Fruit fly (Drosophila melanogaster) whole organism, embryonic: ENCODE measurements around the gene CG31525.

ENCODE experiments used
- Atf6 ChIP-seq: fragments of 200-800 bp; sonication (Bioruptor generic); IDR thresholded peaks from 2 replicates; pipeline ENCODE4 v1.3.6; 2022; ENCODE audit warnings: missing biosample characterization, missing genetic modification characterization
- BEAF-32 ChIP-seq: fragments of 200-800 bp; sonication (Bioruptor generic); optimal IDR thresholded peaks from 3 replicates; lab custom pipeline; 2017; ENCODE audit warnings: missing biosample characterization, missing genetic modification characterization, mild to moderate bottlenecking, moderate library complexity, missing genetic modification reagents
- CG10147 ChIP-seq: fragments of 200-800 bp; sonication (Bioruptor generic); optimal IDR thresholded peaks from 2 replicates; lab custom pipeline; 2019; ENCODE audit warnings: missing biosample characterization, mild to moderate bottlenecking, missing genetic modification characterization, moderate library complexity
- CG10267 ChIP-seq: fragments of 200-800 bp; sonication (Bioruptor generic); optimal IDR thresholded peaks from 2 replicates; lab custom pipeline; 2018; ENCODE audit warnings: missing biosample characterization, mild to moderate bottlenecking, missing genetic modification characterization, moderate library complexity
- CG11247 ChIP-seq: fragments of 200-800 bp; sonication (Bioruptor generic); IDR thresholded peaks from 2 replicates; pipeline ENCODE4 v1.3.6; 2022; ENCODE audit warnings: missing biosample characterization, missing genetic modification characterization
- CG13424 ChIP-seq: fragments of 200-800 bp; sonication (Bioruptor generic); optimal IDR thresholded peaks from 2 replicates; lab custom pipeline; 2019; ENCODE audit warnings: missing biosample characterization, mild to moderate bottlenecking, missing genetic modification characterization, moderate library complexity
- CG13894 ChIP-seq: fragments of 200-800 bp; sonication (Bioruptor generic); optimal IDR thresholded peaks from 3 replicates; lab custom pipeline; 2018; ENCODE audit warnings: missing biosample characterization, mild to moderate bottlenecking, missing genetic modification characterization, moderate library complexity
- CG14014 ChIP-seq: fragments of 200-800 bp; sonication (Bioruptor generic); IDR thresholded peaks from 2 replicates; pipeline ENCODE4 v1.3.6; 2022; ENCODE audit warnings: missing biosample characterization, missing genetic modification characterization
- CG14441 ChIP-seq: fragments of 200-800 bp; sonication (Bioruptor generic); IDR thresholded peaks from 2 replicates; pipeline ENCODE4 v1.3.6; 2022; ENCODE audit warnings: missing biosample characterization, missing genetic modification characterization
- CG15011 ChIP-seq: fragments of 200-800 bp; sonication (Bioruptor generic); optimal IDR thresholded peaks from 3 replicates; lab custom pipeline; 2018; ENCODE audit warnings: missing biosample characterization, mild to moderate bottlenecking, missing genetic modification characterization
- CG15601 ChIP-seq: fragments of 200-800 bp; sonication (Bioruptor generic); optimal IDR thresholded peaks from 3 replicates; lab custom pipeline; 2019; ENCODE audit warnings: missing biosample characterization, mild to moderate bottlenecking, missing genetic modification characterization, moderate library complexity
- CG17612 ChIP-seq: fragments of 200-800 bp; sonication (Bioruptor generic); IDR thresholded peaks from 2 replicates; pipeline ENCODE4 v1.3.6; 2022; ENCODE audit warnings: missing biosample characterization, missing genetic modification characterization
- CG2678 ChIP-seq: fragments of 200-800 bp; sonication (Bioruptor generic); optimal IDR thresholded peaks from 3 replicates; lab custom pipeline; 2019; ENCODE audit warnings: missing biosample characterization, mild to moderate bottlenecking, missing genetic modification characterization, moderate library complexity
- CG30403 ChIP-seq: fragments of 200-800 bp; sonication (Bioruptor generic); optimal IDR thresholded peaks from 3 replicates; lab custom pipeline; 2016; ENCODE audit warnings: missing biosample characterization, missing genetic modification characterization
- CG4328 ChIP-seq: fragments of 200-800 bp; sonication (Bioruptor generic); optimal IDR thresholded peaks from 3 replicates; lab custom pipeline; 2017; ENCODE audit warnings: missing biosample characterization, missing genetic modification reagents, missing genetic modification characterization
- CG7372 ChIP-seq: fragments of 200-800 bp; sonication (Bioruptor generic); IDR thresholded peaks from 2 replicates; pipeline ENCODE4 v1.3.6; 2022; ENCODE audit warnings: missing biosample characterization, missing genetic modification characterization
- CG7556 ChIP-seq: fragments of 200-800 bp; sonication (Bioruptor generic); optimal IDR thresholded peaks from 2 replicates; lab custom pipeline; 2017; ENCODE audit warnings: missing biosample characterization, mild to moderate bottlenecking, missing genetic modification characterization
- CG8478 ChIP-seq: fragments of >200 bp; optimal IDR thresholded peaks from 2 replicates; lab custom pipeline; 2018
- CG9932 ChIP-seq: fragments of 200-800 bp; sonication (Bioruptor generic); IDR thresholded peaks from 2 replicates; pipeline ENCODE4 v1.3.6; 2022; ENCODE audit warnings: missing biosample characterization, missing genetic modification characterization
- D19B ChIP-seq: fragments of 200-800 bp; sonication (Bioruptor generic); optimal IDR thresholded peaks from 2 replicates; lab custom pipeline; 2017; ENCODE audit warnings: missing biosample characterization, mild to moderate bottlenecking, missing genetic modification characterization
- HLH54F ChIP-seq: fragments of 200-800 bp; sonication (Bioruptor generic); optimal IDR thresholded peaks from 3 replicates; lab custom pipeline; 2016; ENCODE audit warnings: missing biosample characterization, missing genetic modification characterization
- Hey ChIP-seq: fragments of 200-800 bp; sonication (Bioruptor generic); optimal IDR thresholded peaks from 3 replicates; lab custom pipeline; 2018; ENCODE audit warnings: missing biosample characterization, mild to moderate bottlenecking, missing genetic modification characterization
- Mad ChIP-seq: fragments of 200-800 bp; sonication (Bioruptor generic); optimal IDR thresholded peaks from 2 replicates; lab custom pipeline; 2016; ENCODE audit warnings: missing biosample characterization, missing genetic modification characterization
- Pdp1 ChIP-seq, 2 experiments: fragments of 200-800 bp; sonication (Bioruptor generic); optimal IDR thresholded peaks; 3 replicates each; lab custom pipeline; 2016; ENCODE audit warnings: missing biosample characterization in 2 of 2, missing genetic modification characterization in 2 of 2, mild to moderate bottlenecking in 1 of 2, moderate library complexity in 1 of 2
- Ptx1 ChIP-seq: fragments of 200-800 bp; sonication (Bioruptor generic); IDR thresholded peaks from 2 replicates; pipeline ENCODE4 v1.3.6; 2022; ENCODE audit warnings: missing biosample characterization, missing genetic modification characterization
- Side ChIP-seq: fragments of 200-800 bp; sonication (Bioruptor generic); optimal IDR thresholded peaks from 2 replicates; lab custom pipeline; 2016; ENCODE audit warnings: missing biosample characterization, missing genetic modification characterization
- Six4 ChIP-seq: fragments of 200-800 bp; sonication (Bioruptor generic); optimal IDR thresholded peaks from 2 replicates; lab custom pipeline; 2016; ENCODE audit warnings: missing biosample characterization, missing genetic modification characterization
- Taf1 ChIP-seq: fragments of 200-800 bp; sonication (Bioruptor generic); IDR thresholded peaks from 2 replicates; pipeline ENCODE4 v1.3.6; 2022; ENCODE audit warnings: missing biosample characterization, missing genetic modification characterization
- bsh ChIP-seq, 2 experiments: fragments of 200-800 bp; sonication (Bioruptor generic); optimal IDR thresholded peaks; 2 replicates each; lab custom pipeline; 2017 to 2018; ENCODE audit warnings: mild to moderate bottlenecking in 2 of 2, missing biosample characterization in 2 of 2, missing genetic modification characterization in 2 of 2, moderate library complexity in 1 of 2
- cas ChIP-seq: fragments of 200-800 bp; sonication (Bioruptor generic); IDR thresholded peaks from 2 replicates; pipeline ENCODE4 v1.3.6; 2022; ENCODE audit warnings: missing biosample characterization, missing genetic modification characterization
- cg ChIP-seq: fragments of 200-800 bp; sonication (Bioruptor generic); optimal IDR thresholded peaks from 3 replicates; lab custom pipeline; 2019; ENCODE audit warnings: missing biosample characterization, mild to moderate bottlenecking, missing genetic modification characterization, moderate library complexity
- chinmo ChIP-seq: fragments of 200-800 bp; sonication (Bioruptor generic); IDR thresholded peaks from 4 replicates; pipeline ENCODE4 v1.3.6; 2022; ENCODE audit warnings: missing biosample characterization, missing genetic modification characterization; ENCODE audit not compliant: partially characterized antibody
- dm ChIP-seq: fragments of 200-800 bp; sonication (Bioruptor generic); optimal IDR thresholded peaks from 3 replicates; lab custom pipeline; 2016; ENCODE audit warnings: missing biosample characterization, missing genetic modification characterization
- fd102C ChIP-seq: fragments of 200-800 bp; sonication (Bioruptor generic); optimal IDR thresholded peaks from 2 replicates; lab custom pipeline; 2018; ENCODE audit warnings: missing biosample characterization, mild to moderate bottlenecking, missing genetic modification characterization, moderate library complexity
- hbn ChIP-seq: fragments of 200-800 bp; sonication (Bioruptor generic); IDR thresholded peaks from 2 replicates; pipeline ENCODE4 v1.3.6; 2022; ENCODE audit warnings: missing biosample characterization, missing genetic modification characterization; ENCODE audit not compliant: partially characterized antibody
- lilli ChIP-seq: fragments of 200-800 bp; sonication (Bioruptor generic); optimal IDR thresholded peaks from 3 replicates; lab custom pipeline; 2016; ENCODE audit warnings: missing biosample characterization, missing genetic modification characterization
- nom ChIP-seq: fragments of 200-800 bp; sonication (Bioruptor generic); optimal IDR thresholded peaks from 2 replicates; lab custom pipeline; 2017; ENCODE audit warnings: missing biosample characterization, missing genetic modification characterization, mild to moderate bottlenecking, moderate library complexity, missing genetic modification reagents
- oc ChIP-seq: fragments of 200-800 bp; sonication (Bioruptor generic); optimal IDR thresholded peaks from 2 replicates; lab custom pipeline; 2018; ENCODE audit warnings: missing biosample characterization, mild to moderate bottlenecking, missing genetic modification characterization, moderate library complexity
- prd ChIP-seq, 3 experiments: fragments of >200 bp in 2 of 3; fragments of 200-800 bp in 1 of 3; sonication (Bioruptor generic) in 1 of 3; optimal IDR thresholded peaks in 2 of 3; IDR thresholded peaks in 1 of 3; 2 replicates in 2 of 3; 3 replicates in 1 of 3; pipeline versions ENCODE4 v1.3.6 to Lab custom; 2017 to 2022; ENCODE audit warnings: missing biosample characterization in 1 of 3, missing genetic modification characterization in 1 of 3
- pzg ChIP-seq: fragments of 200-800 bp; sonication (Bioruptor generic); optimal IDR thresholded peaks from 3 replicates; lab custom pipeline; 2018; ENCODE audit warnings: missing biosample characterization, mild to moderate bottlenecking, missing genetic modification characterization, moderate library complexity
- rib ChIP-seq: fragments of 200-800 bp; sonication (Bioruptor generic); IDR thresholded peaks from 2 replicates; pipeline ENCODE4 v1.3.6; 2022; ENCODE audit warnings: missing biosample characterization, missing genetic modification characterization
- row ChIP-seq: fragments of 200-800 bp; sonication (Bioruptor generic); IDR thresholded peaks from 3 replicates; pipeline ENCODE4 v1.3.6; 2022; ENCODE audit warnings: missing biosample characterization, missing genetic modification characterization
- sima ChIP-seq: fragments of 200-800 bp; sonication (Bioruptor generic); optimal IDR thresholded peaks from 2 replicates; lab custom pipeline; 2016; ENCODE audit warnings: missing biosample characterization, missing genetic modification characterization
- stc ChIP-seq: fragments of 200-800 bp; sonication (Bioruptor generic); IDR thresholded peaks from 2 replicates; pipeline ENCODE4 v1.3.6; 2022; ENCODE audit warnings: missing biosample characterization, missing genetic modification characterization
- tx ChIP-seq: fragments of 200-800 bp; sonication (Bioruptor generic); optimal IDR thresholded peaks from 2 replicates; lab custom pipeline; 2016; ENCODE audit warnings: missing biosample characterization, missing genetic modification characterization

Gene CG31525

dm6 chr3R:4428585-4429464 is 2.0 kb downstream of the CG31525 start, which contains the start of gene srl (continued):
- TF ChIP-seq CG14014 (GFP tag; lab: Robert Waterston, UW) = no peak
- peak; percentile 47 for TF ChIP-seq BEAF-32 (GFP tag; lab: Kevin White, UChicago)

dm6 chr3R:4433441-4434077 is 6.7 kb downstream of the CG31525 start, which contains the start of the genes eIF3a and CG1074:
Gene eIF3a, minus strand, starts transcription at chr3R:4433895.
Gene CG1074, plus strand, starts transcription at chr3R:4433965.
- TF ChIP-seq CG11247 (GFP tag; lab: Robert Waterston, UW) (peak; percentile 75), CG10267 (tag; lab: Kevin White, UChicago) (peak; percentile 69), CG13424 (tag; lab: Kevin White, UChicago) (peak; percentile 40), bsh (GFP tag; optimal IDR thresholded peaks at IDR 0.05; lab: Kevin White, UChicago) (peak; percentile 11 to 42), CG30403 (GFP tag; lab: Kevin White, UChicago) (peak; percentile 52), chinmo (GFP tag; lab: Robert Waterston, UW) (peak; percentile 97), CG15601 (tag; lab: Kevin White, UChicago) (peak; percentile 55), pzg (GFP tag; lab: Kevin White, UChicago) (peak; percentile 95), HLH54F (GFP tag; lab: Kevin White, UChicago) (peak; percentile 61), nom (GFP tag; lab: Kevin White, UChicago) (peak; percentile 83), oc (no peak), sima (GFP tag; lab: Kevin White, UChicago) (peak; percentile 8), CG4328 (GFP tag; lab: Kevin White, UChicago) (peak; percentile 51), CG14441 (GFP tag; lab: Robert Waterston, UW) (peak; percentile 55; the same call in 1 of the 2 replicates), Hey (tag; lab: Kevin White, UChicago) (no peak), stc (GFP tag; lab: Robert Waterston, UW) (peak; percentile 55; the same call in 1 of the 2 replicates), Mad (GFP tag; lab: Kevin White, UChicago) (peak; percentile 73), Side (peak; percentile 73), prd (optimal IDR thresholded peaks at IDR 0.05; lab: Kevin White, UChicago) (no peak), prd (GFP tag; IDR thresholded peaks at IDR 0.05; lab: Robert Waterston, UW) (peak; percentile 41; the same call in 2 of the 3 replicates), Atf6 (GFP tag; lab: Robert Waterston, UW) (peak; percentile 66), lilli (GFP tag; lab: Kevin White, UChicago) (peak; percentile 79), CG15011 (GFP tag; lab: Kevin White, UChicago) (no peak), cas (GFP tag; lab: Robert Waterston, UW) (peak; percentile 54; the same call in 1 of the 2 replicates), Pdp1 (GFP tag; optimal IDR thresholded peaks at IDR 0.05; lab: Kevin White, UChicago) (peak; percentile 63 to 72), Taf1 (GFP tag; lab: Robert Waterston, UW) (no peak), CG13894 (tag; lab: Kevin White, UChicago) (peak; percentile 82), CG7556 (GFP tag; lab: Kevin White, UChicago) (peak; percentile 24), CG10147 (GFP tag; lab: Kevin White, UChicago) (peak; percentile 44), rib (GFP tag; lab: Robert Waterston, UW) (peak; percentile 80), Six4 (GFP tag; lab: Kevin White, UChicago) (no peak), tx (GFP tag; lab: Kevin White, UChicago) (no peak), cg (GFP tag; lab: Kevin White, UChicago) (peak; percentile 9), CG8478 (lab: Kevin White, UChicago) (no peak), CG9932 (peak; percentile 84), CG2678 (tag; lab: Kevin White, UChicago) (no peak), D19B (no peak), CG17612 (GFP tag; lab: Robert Waterston, UW) (no peak), dm (GFP tag; lab: Kevin White, UChicago) (peak; percentile 99), fd102C (peak; percentile 58), Ptx1 (GFP tag; lab: Robert Waterston, UW) (no peak), CG7372 (peak; percentile 60), row (peak; percentile 63), hbn (GFP tag; lab: Robert Waterston, UW) (peak; percentile 91)
